Worm (Caenorhabditis elegans): Measurements from ENCODE around the gene fbxa-160.
"Not testable (repeated sequence)": the region's sequence is repeated elsewhere in the genome, so short reads cannot be mapped to it uniquely, and the experiment has no call there.

Gene fbxa-160

DNA sequence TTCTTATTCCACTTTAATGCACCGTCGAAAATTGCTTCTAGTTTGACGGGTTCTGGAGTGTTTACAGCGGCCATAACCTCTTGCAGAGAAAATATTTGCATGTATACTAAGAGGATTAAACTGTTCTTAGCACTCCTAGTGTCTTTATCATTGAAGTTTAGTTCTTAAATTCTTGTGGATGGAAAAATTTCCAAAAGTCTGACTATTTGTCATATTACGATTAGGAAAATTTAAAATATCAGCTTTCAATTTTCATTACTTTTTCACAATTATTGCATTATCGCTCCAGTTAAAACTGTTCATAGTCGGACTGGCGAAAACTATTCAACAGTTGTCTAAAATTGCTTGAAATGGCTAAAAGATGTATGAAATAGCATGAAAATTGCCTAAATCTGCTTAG, 36.4 kb upstream of the fbxa-160 start, which contains the start of gene ZC204.13:
Gene ZC204.13 (minus strand): TSS at position 101 of the 400 bp plus-strand sequence.
- not testable (repeated sequence) for TF ChIP-seq ama-1 (optimal IDR thresholded peaks at IDR 0.05); sea-1 (GFP tag; conservative IDR thresholded peaks at IDR 0.05); scrt-1 (GFP tag; IDR thresholded peaks at IDR 0.05)

DNA sequence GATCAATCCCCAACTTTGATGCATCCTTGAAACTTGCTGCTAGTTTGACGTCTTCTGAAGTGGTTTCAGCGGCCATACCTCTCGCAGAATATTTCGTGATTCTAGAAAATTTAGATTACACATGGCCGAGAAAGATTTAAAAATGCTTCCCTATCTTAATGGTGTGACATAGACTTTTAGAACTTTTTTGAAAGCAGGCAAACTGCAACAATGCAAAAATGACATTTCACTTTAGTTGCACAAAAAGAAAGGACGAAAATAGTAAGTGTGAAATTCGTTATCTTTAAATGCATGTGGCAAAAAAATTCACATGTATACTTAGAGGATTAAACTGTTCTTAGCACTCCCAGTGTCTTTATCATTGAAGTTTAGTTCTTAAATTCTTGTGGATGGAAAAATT, 32.7 kb upstream of the fbxa-160 start, which contains the start of gene ZC204.12:
Gene ZC204.12 (minus strand): TSS at position 101 of the 400 bp plus-strand sequence.
- no peak for TF ChIP-seq tra-4 (tag; optimal IDR thresholded peaks at IDR 0.05)
- TF ChIP-seq ceh-13 (GFP tag; optimal IDR thresholded peaks at IDR 0.05): no peak
- no peak for TF ChIP-seq F13C5.2 (tag; optimal IDR thresholded peaks at IDR 0.05)
- no peak for TF ChIP-seq B0310.2 (tag; optimal IDR thresholded peaks at IDR 0.05)
- no peak for TF ChIP-seq hnd-1 (tag; optimal IDR thresholded peaks at IDR 0.05)
- TF ChIP-seq sea-1 (GFP tag; conservative IDR thresholded peaks at IDR 0.05): no peak
- TF ChIP-seq ama-1 (optimal IDR thresholded peaks at IDR 0.05): no peak
- TF ChIP-seq aly-1 (tag; optimal IDR thresholded peaks at IDR 0.05): no peak
- TF ChIP-seq hmg-4 (GFP tag; optimal IDR thresholded peaks at IDR 0.05): no peak
- TF ChIP-seq ceh-36 (tag; optimal IDR thresholded peaks at IDR 0.05): no peak
- TF ChIP-seq scrt-1 (GFP tag; IDR thresholded peaks at IDR 0.05): no peak
- no peak for TF ChIP-seq pes-1 (GFP tag; IDR thresholded peaks at IDR 0.05)
- TF ChIP-seq hmbx-1 (tag; optimal IDR thresholded peaks at IDR 0.05): no peak
- TF ChIP-seq ets-7 (tag; optimal IDR thresholded peaks at IDR 0.05): no peak
- no peak for TF ChIP-seq flt-1 (GFP tag; IDR thresholded peaks at IDR 0.05)

DNA sequence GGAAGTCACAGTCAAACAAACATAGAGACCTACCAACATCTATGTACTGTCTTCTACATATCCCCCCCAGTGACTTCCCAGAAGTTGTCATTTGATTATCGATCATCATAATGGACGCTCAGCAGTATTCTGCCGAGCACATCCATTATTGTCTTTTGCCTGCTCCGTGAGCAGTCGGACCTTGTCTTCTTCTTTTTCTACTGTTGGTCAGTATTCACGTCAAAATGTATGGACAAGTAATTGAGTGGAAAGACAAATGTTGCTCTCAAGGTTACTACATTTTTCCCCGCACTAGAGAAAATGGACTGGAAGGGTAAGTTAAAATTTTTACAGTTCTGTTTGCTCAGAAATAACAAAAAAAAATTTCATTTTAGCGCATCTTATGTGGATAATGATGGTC, 30.4 kb upstream of the fbxa-160 start, which contains the start of gene btb-12:
Gene btb-12 (plus strand): TSS at position 301 of the 400 bp plus-strand sequence.
- no peak for TF ChIP-seq flt-1 (GFP tag; IDR thresholded peaks at IDR 0.05)
- no peak for TF ChIP-seq hmg-4 (GFP tag; optimal IDR thresholded peaks at IDR 0.05)
- TF ChIP-seq ceh-13 (GFP tag; optimal IDR thresholded peaks at IDR 0.05): no peak
- no peak for TF ChIP-seq tbx-11 (GFP tag; IDR thresholded peaks at IDR 0.05)

- no peak for TF ChIP-seq aly-1 (tag; optimal IDR thresholded peaks at IDR 0.05)
- TF ChIP-seq hmbx-1 (tag; optimal IDR thresholded peaks at IDR 0.05): no peak
- TF ChIP-seq scrt-1 (GFP tag; IDR thresholded peaks at IDR 0.05): no peak
- no peak for TF ChIP-seq ets-7 (tag; optimal IDR thresholded peaks at IDR 0.05)
- TF ChIP-seq ceh-36 (tag; optimal IDR thresholded peaks at IDR 0.05): no peak
- TF ChIP-seq ama-1 (optimal IDR thresholded peaks at IDR 0.05): no peak
- TF ChIP-seq tbx-37 (GFP tag; conservative IDR thresholded peaks at IDR 0.05): no peak
- TF ChIP-seq B0310.2 (tag; optimal IDR thresholded peaks at IDR 0.05): no peak
- TF ChIP-seq hnd-1 (tag; optimal IDR thresholded peaks at IDR 0.05): no peak
- TF ChIP-seq flt-1 (GFP tag; IDR thresholded peaks at IDR 0.05): no peak
- no peak for TF ChIP-seq F13C5.2 (tag; optimal IDR thresholded peaks at IDR 0.05)
- no peak for TF ChIP-seq ceh-13 (GFP tag; optimal IDR thresholded peaks at IDR 0.05)
- no peak for TF ChIP-seq hmg-4 (GFP tag; optimal IDR thresholded peaks at IDR 0.05)
- TF ChIP-seq pes-1 (GFP tag; IDR thresholded peaks at IDR 0.05): no peak
- TF ChIP-seq sea-1 (GFP tag; conservative IDR thresholded peaks at IDR 0.05): no peak
- TF ChIP-seq tra-4 (tag; optimal IDR thresholded peaks at IDR 0.05): no peak
- no peak for TF ChIP-seq tbx-11 (GFP tag; IDR thresholded peaks at IDR 0.05)
These were observed 28.9 kb upstream of the fbxa-160 start, which contains the start of gene fbxb-15 for ce11 chrII:1653397-1653796. Gene fbxb-15, minus strand, starts transcription at chrII:1653497.

- TF ChIP-seq scrt-1 (GFP tag; IDR thresholded peaks at IDR 0.05) (no peak), B0310.2 (tag; optimal IDR thresholded peaks at IDR 0.05) (no peak), tra-4 (tag; optimal IDR thresholded peaks at IDR 0.05) (no peak), F13C5.2 (tag; optimal IDR thresholded peaks at IDR 0.05) (no peak), aly-1 (tag; optimal IDR thresholded peaks at IDR 0.05) (no peak), ama-1 (optimal IDR thresholded peaks at IDR 0.05) (no peak), ets-7 (tag; optimal IDR thresholded peaks at IDR 0.05) (no peak), sea-1 (GFP tag; conservative IDR thresholded peaks at IDR 0.05) (no peak), pes-1 (GFP tag; IDR thresholded peaks at IDR 0.05) (no peak), flt-1 (GFP tag; IDR thresholded peaks at IDR 0.05) (no peak), tbx-37 (GFP tag; conservative IDR thresholded peaks at IDR 0.05) (no peak), hmbx-1 (tag; optimal IDR thresholded peaks at IDR 0.05) (no peak), hnd-1 (tag; optimal IDR thresholded peaks at IDR 0.05) (no peak), ceh-36 (tag; optimal IDR thresholded peaks at IDR 0.05) (no peak), hmg-4 (GFP tag; optimal IDR thresholded peaks at IDR 0.05) (no peak), ceh-13 (GFP tag; optimal IDR thresholded peaks at IDR 0.05) (no peak), tbx-11 (GFP tag; IDR thresholded peaks at IDR 0.05) (no peak)
These were observed 27.3 kb upstream of the fbxa-160 start, which contains the start of gene fbxb-16 for ce11 chrII:1651804-1652203. Gene fbxb-16, minus strand, starts transcription at chrII:1651904.

DNA sequence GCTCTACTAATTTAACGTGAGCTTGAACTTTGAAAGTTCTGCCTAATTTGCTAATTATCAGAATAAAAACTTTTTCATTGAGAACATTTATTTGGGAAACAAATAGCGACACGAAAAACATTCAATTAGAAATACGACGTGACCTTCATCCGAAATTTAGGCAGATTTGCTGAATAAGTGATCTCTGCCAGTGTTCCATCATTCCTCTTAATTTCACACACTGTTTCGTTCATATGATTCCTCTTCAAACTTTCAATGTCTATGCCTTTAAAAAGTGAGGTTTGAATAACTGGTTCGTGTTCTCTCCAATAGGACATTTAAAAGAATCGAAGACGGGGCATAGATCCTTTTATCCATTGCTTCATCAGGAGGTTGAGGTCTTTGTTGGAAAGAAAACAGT, 26.0 kb upstream of the fbxa-160 start, which contains the start of gene fbxb-20:
Gene fbxb-20 (minus strand): TSS at position 101 of the 400 bp plus-strand sequence.
- TF ChIP-seq tra-4 (tag; optimal IDR thresholded peaks at IDR 0.05) (no peak), B0310.2 (tag; optimal IDR thresholded peaks at IDR 0.05) (no peak), tbx-37 (GFP tag; conservative IDR thresholded peaks at IDR 0.05) (no peak), ceh-36 (tag; optimal IDR thresholded peaks at IDR 0.05) (no peak), F13C5.2 (tag; optimal IDR thresholded peaks at IDR 0.05) (no peak), pes-1 (GFP tag; IDR thresholded peaks at IDR 0.05) (no peak), tbx-11 (GFP tag; IDR thresholded peaks at IDR 0.05) (no peak), hmg-4 (GFP tag; optimal IDR thresholded peaks at IDR 0.05) (no peak)

ce11 chrII:1648768-1649167, 24.3 kb upstream of the fbxa-160 start, which contains the start of gene fbxb-21:
Gene fbxb-21, minus strand, starts transcription at chrII:1648868.
- TF ChIP-seq ets-7 (tag; optimal IDR thresholded peaks at IDR 0.05) (no peak), tra-4 (tag; optimal IDR thresholded peaks at IDR 0.05) (no peak), scrt-1 (GFP tag; IDR thresholded peaks at IDR 0.05) (no peak), tbx-11 (GFP tag; IDR thresholded peaks at IDR 0.05) (no peak), hnd-1 (tag; optimal IDR thresholded peaks at IDR 0.05) (no peak), flt-1 (GFP tag; IDR thresholded peaks at IDR 0.05) (no peak), hmg-4 (GFP tag; optimal IDR thresholded peaks at IDR 0.05) (no peak), ama-1 (optimal IDR thresholded peaks at IDR 0.05) (no peak), pes-1 (GFP tag; IDR thresholded peaks at IDR 0.05) (no peak)

DNA sequence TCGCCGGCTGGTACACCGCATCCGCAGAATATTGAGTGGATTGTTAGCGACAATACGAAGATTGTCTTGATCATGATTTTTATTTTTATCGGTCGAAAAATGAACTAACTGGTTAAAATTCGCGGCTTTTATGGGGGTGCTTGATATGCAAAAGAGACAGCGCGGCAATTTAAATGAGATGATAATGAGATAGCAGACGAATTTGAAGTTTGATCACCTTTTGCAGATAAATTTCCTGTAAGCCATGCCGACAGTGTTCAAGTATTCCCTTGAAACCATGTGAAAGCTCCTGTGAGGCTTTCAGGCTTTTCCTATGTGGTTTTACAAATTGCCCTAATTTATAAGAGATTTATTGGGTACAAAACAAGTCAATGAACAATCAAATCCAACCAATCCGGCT, 21.7 kb upstream of the fbxa-160 start, which contains the start of gene ZC204.17:
Gene ZC204.17 (minus strand): TSS at position 101 of the 400 bp plus-strand sequence.
- no peak for TF ChIP-seq tbx-11 (GFP tag; IDR thresholded peaks at IDR 0.05)
- no peak for TF ChIP-seq F13C5.2 (tag; optimal IDR thresholded peaks at IDR 0.05)
- no peak for TF ChIP-seq flt-1 (GFP tag; IDR thresholded peaks at IDR 0.05)
- no peak for TF ChIP-seq tbx-37 (GFP tag; conservative IDR thresholded peaks at IDR 0.05)
- no peak for TF ChIP-seq ets-7 (tag; optimal IDR thresholded peaks at IDR 0.05)
- TF ChIP-seq pes-1 (GFP tag; IDR thresholded peaks at IDR 0.05): no peak
- no peak for TF ChIP-seq sea-1 (GFP tag; conservative IDR thresholded peaks at IDR 0.05)
- no peak for TF ChIP-seq ceh-36 (tag; optimal IDR thresholded peaks at IDR 0.05)
